Fruit fly (Drosophila melanogaster) whole organism, wandering third instar larva: ENCODE measurements around the gene APP-BP1.

Experiments used
- CG32264 ChIP-seq: fragments of 200-800 bp; sonication (Bioruptor generic); optimal IDR thresholded peaks from 2 replicates; lab custom pipeline; 2016; ENCODE audit warnings: missing biosample characterization, missing genetic modification characterization
- CrebA ChIP-seq: fragments of 200-800 bp; sonication (Bioruptor generic); optimal IDR thresholded peaks from 2 replicates; lab custom pipeline; 2016; ENCODE audit warnings: missing biosample characterization, mild to moderate bottlenecking, missing genetic modification characterization, borderline replicate concordance
- Dfd ChIP-seq: fragments of >200 bp; optimal IDR thresholded peaks from 2 replicates; lab custom pipeline; 2017; ENCODE audit warnings: missing biosample characterization, missing genetic modification characterization
- Dif ChIP-seq: fragments of 200-275, 200-300 bp; sonication (Bioruptor generic); optimal IDR thresholded peaks from 2 replicates; lab custom pipeline; 2018; ENCODE audit warnings: missing biosample characterization, missing genetic modification characterization; ENCODE audit not compliant: partially characterized antibody
- HLH106 ChIP-seq: fragments of 200-800 bp; optimal IDR thresholded peaks from 3 replicates; lab custom pipeline; 2019; ENCODE audit warnings: missing biosample characterization, mild to moderate bottlenecking, missing genetic modification characterization, moderate library complexity
- Hnf4 ChIP-seq: fragments of 200-800 bp; sonication (Bioruptor generic); optimal IDR thresholded peaks from 2 replicates; lab custom pipeline; 2016; ENCODE audit warnings: missing biosample characterization, mild to moderate bottlenecking, missing genetic modification characterization
- Hr78 ChIP-seq: fragments of >200 bp; optimal IDR thresholded peaks from 2 replicates; lab custom pipeline; 2017; ENCODE audit warnings: missing biosample characterization, missing genetic modification characterization
- Hr83 ChIP-seq: fragments of 200-300 bp; sonication (Bioruptor generic); optimal IDR thresholded peaks from 2 replicates; lab custom pipeline; 2016; ENCODE audit warnings: missing biosample characterization, mild to moderate bottlenecking, missing genetic modification characterization, moderate library complexity; ENCODE audit not compliant: poor library complexity, severe bottlenecking
- Jra ChIP-seq: sonication (Bioruptor generic); optimal IDR thresholded peaks from 2 replicates; lab custom pipeline; 2016; ENCODE audit warnings: missing biosample characterization, missing genetic modification characterization
- Myc ChIP-seq: fragments of >200 bp; optimal IDR thresholded peaks from 2 replicates; lab custom pipeline; 2017
- N ChIP-seq: fragments of >200 bp; optimal IDR thresholded peaks from 2 replicates; lab custom pipeline; 2018; ENCODE audit warnings: missing biosample characterization, missing external identifiers, missing genetic modification characterization
- OdsH ChIP-seq: fragments of 200-800 bp; sonication (Bioruptor generic); optimal IDR thresholded peaks from 2 replicates; lab custom pipeline; 2016; ENCODE audit warnings: missing biosample characterization, mild to moderate bottlenecking, missing genetic modification characterization
- Rel ChIP-seq, 2 experiments: fragments of 200-800 bp; sonication (Bioruptor generic) in 1 of 2; optimal IDR thresholded peaks; 2 replicates in 1 of 2; 3 replicates in 1 of 2; lab custom pipeline; 2016 to 2019; ENCODE audit warnings: mild to moderate bottlenecking in 2 of 2, missing biosample characterization in 2 of 2, missing genetic modification characterization in 2 of 2, moderate library complexity in 1 of 2
- Sp1 ChIP-seq: fragments of 200-800 bp; sonication (Bioruptor generic); optimal IDR thresholded peaks from 3 replicates; lab custom pipeline; 2019; ENCODE audit warnings: missing biosample characterization, mild to moderate bottlenecking, missing genetic modification characterization, moderate library complexity
- Vsx2 ChIP-seq: fragments of 200-300, 225-300 bp; sonication (Bioruptor generic); optimal IDR thresholded peaks from 2 replicates; lab custom pipeline; 2018; ENCODE audit warnings: missing biosample characterization, missing genetic modification characterization; ENCODE audit not compliant: partially characterized antibody
- br ChIP-seq: fragments of 200-800 bp; sonication (Bioruptor generic); optimal IDR thresholded peaks from 2 replicates; lab custom pipeline; 2016; ENCODE audit warnings: missing biosample characterization, missing genetic modification characterization
- brk ChIP-seq: fragments of 200-800 bp; sonication (Bioruptor generic); optimal IDR thresholded peaks from 2 replicates; lab custom pipeline; 2016; ENCODE audit warnings: missing biosample characterization, mild to moderate bottlenecking, missing genetic modification characterization
- dl ChIP-seq, 2 experiments: fragments of 175-275, 200-275 bp in 1 of 2; fragments of 200-275 bp in 1 of 2; sonication (Bioruptor generic); optimal IDR thresholded peaks; lab custom pipeline; 2018; ENCODE audit warnings: mild to moderate bottlenecking in 2 of 2, missing biosample characterization in 2 of 2, missing genetic modification characterization in 2 of 2, moderate library complexity in 2 of 2; ENCODE audit not compliant: partially characterized antibody in 2 of 2, insufficient read depth in 1 of 2
- dsf ChIP-seq: sonication (Bioruptor generic); optimal IDR thresholded peaks from 2 replicates; lab custom pipeline; 2016; ENCODE audit warnings: missing biosample characterization, missing genetic modification characterization, borderline replicate concordance
- foxo ChIP-seq, 2 experiments: fragments of 200-800 bp; sonication (Bioruptor generic); optimal IDR thresholded peaks; 2 replicates in 1 of 2; 3 replicates in 1 of 2; lab custom pipeline; 2016 to 2017; ENCODE audit warnings: missing biosample characterization in 2 of 2, missing genetic modification characterization in 2 of 2
- fru ChIP-seq: fragments of 200-800 bp; sonication (Bioruptor generic); optimal IDR thresholded peaks from 3 replicates; lab custom pipeline; 2016; ENCODE audit warnings: missing biosample characterization, mild to moderate bottlenecking, missing genetic modification characterization
- h ChIP-seq: fragments of 200-800 bp; sonication (Bioruptor generic); optimal IDR thresholded peaks from 3 replicates; lab custom pipeline; 2016; ENCODE audit warnings: missing biosample characterization, mild to moderate bottlenecking, missing genetic modification characterization
- jim ChIP-seq: fragments of 175-275, 200-325 bp; sonication (Bioruptor generic); optimal IDR thresholded peaks from 2 replicates; lab custom pipeline; 2016; ENCODE audit warnings: missing biosample characterization, mild to moderate bottlenecking, missing genetic modification characterization
- pan ChIP-seq: fragments of >200 bp; optimal IDR thresholded peaks from 2 replicates; lab custom pipeline; 2017
- psq ChIP-seq: fragments of 200-800 bp; sonication (Bioruptor generic); optimal IDR thresholded peaks from 3 replicates; lab custom pipeline; 2017; ENCODE audit warnings: missing biosample characterization, mild to moderate bottlenecking, missing genetic modification characterization, moderate library complexity
- rgr ChIP-seq: fragments of 200-800 bp; sonication (Bioruptor generic); optimal IDR thresholded peaks from 3 replicates; lab custom pipeline; 2016; ENCODE audit warnings: missing biosample characterization, mild to moderate bottlenecking, missing genetic modification characterization
- sage ChIP-seq: fragments of 200-800 bp; sonication (Bioruptor generic); optimal IDR thresholded peaks from 2 replicates; lab custom pipeline; 2016; ENCODE audit warnings: missing biosample characterization, mild to moderate bottlenecking, missing genetic modification characterization
- tai ChIP-seq: sonication (Bioruptor generic); optimal IDR thresholded peaks from 2 replicates; lab custom pipeline; 2016; ENCODE audit warnings: missing biosample characterization, missing genetic modification characterization
- usp ChIP-seq: fragments of >200 bp; optimal IDR thresholded peaks from 2 replicates; lab custom pipeline; 2017; ENCODE audit warnings: missing biosample characterization, missing genetic modification characterization
- woc ChIP-seq: sonication (Bioruptor generic); optimal IDR thresholded peaks from 2 replicates; lab custom pipeline; 2016; ENCODE audit warnings: missing biosample characterization, mild to moderate bottlenecking, missing genetic modification characterization

APP-BP1 gene

DNA sequence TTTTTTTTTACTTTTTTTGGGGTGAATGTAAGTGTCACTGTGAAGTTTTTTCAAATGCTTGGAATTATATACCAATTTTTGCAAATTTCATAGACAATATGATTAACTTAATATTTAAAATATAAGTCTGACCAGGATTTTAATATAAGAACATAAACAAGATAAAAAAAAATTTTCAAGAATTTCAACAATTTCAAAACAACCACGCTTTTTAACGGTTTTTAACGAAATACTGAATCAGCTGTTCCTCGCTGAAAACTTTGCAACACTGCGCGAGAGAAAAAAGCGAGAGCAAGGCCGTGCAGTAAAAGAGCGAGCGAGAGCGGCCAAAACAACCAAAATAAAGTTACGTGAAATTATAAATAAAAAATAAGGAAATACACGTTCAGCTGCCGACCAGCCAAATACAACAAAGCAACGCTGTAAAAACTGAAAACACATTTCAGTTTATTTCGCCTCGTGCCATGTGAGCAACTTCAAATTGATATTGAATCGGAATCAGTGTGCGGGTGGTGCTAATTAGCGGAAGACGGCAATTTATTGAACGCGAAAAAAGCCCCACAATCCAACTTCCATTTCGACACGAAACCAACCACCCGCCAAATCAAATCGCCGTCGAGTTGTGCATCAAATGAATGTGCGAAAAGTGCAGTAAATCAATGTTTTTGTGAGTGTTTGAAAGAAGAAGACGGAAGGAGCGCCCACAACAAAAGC is 1.9 kb upstream of the APP-BP1 start, which contains the start of the genes CG46439, Iyd and CG33947:
TSS of gene CG46439 (minus strand) at position 51 of the 714 bp plus-strand sequence.
TSS of gene Iyd (minus strand) at position 51 of the 714 bp plus-strand sequence.
TSS of gene CG33947 (plus strand) at position 302 of the 714 bp plus-strand sequence.
- TF ChIP-seq CG32264 (GFP tag; lab: Kevin White, UChicago) (peak; percentile 67), pan (no peak), OdsH (no peak), Vsx2 (GFP tag; lab: Kevin White, UChicago) (peak; percentile 75), brk (peak; percentile 78), Rel (GFP tag; optimal IDR thresholded peaks at IDR 0.05; lab: Kevin White, UChicago) (no peak), Rel (tag; optimal IDR thresholded peaks at IDR 0.05; lab: Kevin White, UChicago) (peak; percentile 90), rgr (GFP tag; lab: Kevin White, UChicago) (peak; percentile 16), sage (GFP tag; lab: Kevin White, UChicago) (peak; percentile 80), CrebA (no peak), h (GFP tag; lab: Kevin White, UChicago) (peak; percentile 43), woc (GFP tag; lab: Kevin White, UChicago) (peak; percentile 16), Dif (GFP tag; lab: Kevin White, UChicago) (peak; percentile 40), foxo (GFP tag; optimal IDR thresholded peaks at IDR 0.05; lab: Kevin White, UChicago) (peak; percentile 21 to 41), br (GFP tag; lab: Kevin White, UChicago) (peak; percentile 43), Myc (lab: Kevin White, UChicago) (peak; percentile 7), tai (GFP tag; lab: Kevin White, UChicago) (no peak), HLH106 (tag; lab: Kevin White, UChicago) (peak; percentile 23), jim (GFP tag; lab: Kevin White, UChicago) (no peak), Sp1 (GFP tag; lab: Kevin White, UChicago) (peak; percentile 53), Jra (peak; percentile 34), dl (GFP tag; optimal IDR thresholded peaks at IDR 0.05; lab: Kevin White, UChicago; ENCODE audit: insufficient read depth in 1 of 2, partially characterized antibody in 2 of 2) (no peak), psq (peak; percentile 54), Hr78 (GFP tag; lab: Kevin White, UChicago) (no peak), fru (peak; percentile 50), Hnf4 (GFP tag; lab: Kevin White, UChicago) (peak; percentile 49)

DNA sequence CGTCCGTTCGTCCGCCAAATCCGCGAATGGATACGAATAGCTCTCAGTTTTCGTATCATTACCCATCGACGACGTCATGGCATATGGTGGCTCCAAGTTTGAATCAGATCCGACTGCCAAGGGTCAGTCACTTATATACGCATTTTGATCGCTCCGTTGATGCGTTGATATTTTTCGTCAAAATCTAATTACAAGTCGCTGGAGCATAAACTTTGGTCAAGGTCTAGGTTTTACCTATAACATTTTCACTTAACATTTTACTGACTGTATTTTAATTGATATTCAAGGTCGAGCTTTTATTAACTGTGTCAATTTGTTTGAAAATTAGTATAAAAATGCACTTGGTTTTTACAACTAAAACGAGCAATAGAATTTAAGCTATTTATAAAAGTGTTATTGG is 3.4 kb downstream of the APP-BP1 start, which contains the start of gene Elo68beta:
TSS of gene Elo68beta (minus strand) at position 101 of the 400 bp plus-strand sequence.
- TF ChIP-seq Dfd (GFP tag; lab: Kevin White, UChicago): no peak
- no peak for TF ChIP-seq dl (GFP tag; optimal IDR thresholded peaks at IDR 0.05; lab: Kevin White, UChicago; ENCODE audit: insufficient read depth in 1 of 2, partially characterized antibody in 2 of 2)
- no peak for TF ChIP-seq h (GFP tag; lab: Kevin White, UChicago)
- no peak for TF ChIP-seq CG32264 (GFP tag; lab: Kevin White, UChicago)
- TF ChIP-seq woc (GFP tag; lab: Kevin White, UChicago): no peak
- TF ChIP-seq Vsx2 (GFP tag; lab: Kevin White, UChicago): no peak
- TF ChIP-seq dsf (GFP tag; lab: Kevin White, UChicago): no peak
- TF ChIP-seq OdsH: no peak
- no peak for TF ChIP-seq Myc (lab: Kevin White, UChicago)
- TF ChIP-seq, all 38 proteins: peak for 0

DNA sequence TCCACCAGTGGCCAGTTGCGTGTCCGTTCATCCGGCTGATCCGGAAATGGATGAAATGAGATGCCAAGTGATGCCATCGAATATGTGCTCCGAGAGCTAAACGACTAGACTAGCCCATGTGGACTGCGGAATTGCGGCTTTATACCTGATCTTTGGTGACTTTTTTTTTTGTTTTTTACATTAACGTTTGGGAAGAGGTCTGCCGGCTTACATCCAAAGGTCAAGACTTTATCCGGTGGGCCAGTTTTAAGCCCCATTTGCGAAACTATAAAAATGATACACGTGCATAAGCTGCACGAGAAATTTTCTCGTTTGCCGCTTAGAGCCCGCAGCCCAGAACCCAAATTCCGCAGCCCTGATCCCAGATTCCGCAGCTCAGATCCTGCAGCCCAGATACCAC is 4.7 kb downstream of the APP-BP1 start, which contains the start of gene Elo68alpha:
TSS of gene Elo68alpha (minus strand) at position 101 of the 400 bp plus-strand sequence.
- TF ChIP-seq Sp1 (GFP tag; lab: Kevin White, UChicago) (no peak), jim (GFP tag; lab: Kevin White, UChicago) (no peak), Vsx2 (GFP tag; lab: Kevin White, UChicago) (no peak), sage (GFP tag; lab: Kevin White, UChicago) (no peak), HLH106 (tag; lab: Kevin White, UChicago) (no peak), rgr (GFP tag; lab: Kevin White, UChicago) (no peak), Hr83 (GFP tag; lab: Kevin White, UChicago) (no peak), brk (no peak), foxo (GFP tag; optimal IDR thresholded peaks at IDR 0.05; lab: Kevin White, UChicago) (no peak), N (GFP tag; lab: Kevin White, UChicago) (no peak), Rel (GFP tag; optimal IDR thresholded peaks at IDR 0.05; lab: Kevin White, UChicago) (no peak), Rel (tag; optimal IDR thresholded peaks at IDR 0.05; lab: Kevin White, UChicago) (no peak), dl (GFP tag; optimal IDR thresholded peaks at IDR 0.05; lab: Kevin White, UChicago; ENCODE audit: insufficient read depth in 1 of 2, partially characterized antibody in 2 of 2) (no peak), usp (GFP tag; lab: Kevin White, UChicago) (no peak)
